Worm (Caenorhabditis elegans) whole organism, L2 larva: ENCODE measurements around the gene C52E4.12.

ENCODE experiments used
- C34F6.9 ChIP-seq: fragments of 150-350 bp; optimal IDR thresholded peaks from 2 replicates; lab custom pipeline; 2014; ENCODE audit warnings: missing biosample characterization, missing genetic modification characterization
- F13H6.1 ChIP-seq: sonication (generic microtip); optimal IDR thresholded peaks from 2 replicates; lab custom pipeline; 2016; ENCODE audit warnings: missing genetic modification characterization, missing compliant biosample characterization
- R02D3.7 ChIP-seq: fragments of 150-350 bp; optimal IDR thresholded peaks from 2 replicates; lab custom pipeline; 2014; ENCODE audit warnings: missing biosample characterization, missing genetic modification characterization
- Y55F3AM.14 ChIP-seq: fragments of 200-800 bp; sonication (Bioruptor generic); optimal IDR thresholded peaks from 2 replicates; lab custom pipeline; 2018; ENCODE audit warnings: mild to moderate bottlenecking, missing genetic modification characterization, missing compliant biosample characterization
- ZK546.5 ChIP-seq: sonication (generic microtip); optimal IDR thresholded peaks from 2 replicates; lab custom pipeline; 2017; ENCODE audit warnings: missing biosample characterization, missing genetic modification characterization
- alr-1 ChIP-seq: fragments of 150-350 bp; optimal IDR thresholded peaks from 2 replicates; lab custom pipeline; 2014; ENCODE audit warnings: missing biosample characterization, missing genetic modification characterization
- aly-2 ChIP-seq: fragments of 150-350 bp; optimal IDR thresholded peaks from 2 replicates; lab custom pipeline; 2014; ENCODE audit warnings: missing biosample characterization, missing genetic modification characterization
- ama-1 ChIP-seq: fragments of 150-350 bp; optimal IDR thresholded peaks from 2 replicates; lab custom pipeline; 2018; ENCODE audit warnings: inconsistent platforms
- blmp-1 ChIP-seq: sonication (generic microtip); optimal IDR thresholded peaks from 2 replicates; lab custom pipeline; 2017; ENCODE audit warnings: missing genetic modification characterization, mild to moderate bottlenecking, missing compliant biosample characterization, antibody characterized with exemption, moderate library complexity; ENCODE audit not compliant: insufficient read depth
- ceh-16 ChIP-seq: fragments of 150-350 bp; optimal IDR thresholded peaks from 2 replicates; lab custom pipeline; 2014; ENCODE audit warnings: missing biosample characterization, missing genetic modification characterization
- ceh-82 ChIP-seq: fragments of 150-350 bp; optimal IDR thresholded peaks from 2 replicates; lab custom pipeline; 2014; ENCODE audit warnings: missing biosample characterization, missing genetic modification characterization
- crh-2 ChIP-seq: sonication (generic microtip); optimal IDR thresholded peaks from 2 replicates; lab custom pipeline; 2017; ENCODE audit warnings: missing biosample characterization, missing genetic modification characterization
- dmd-4 ChIP-seq: sonication (generic microtip); optimal IDR thresholded peaks from 2 replicates; lab custom pipeline; 2017; ENCODE audit warnings: missing biosample characterization, missing genetic modification characterization
- egl-27 ChIP-seq: sonication (generic microtip); optimal IDR thresholded peaks from 3 replicates; lab custom pipeline; 2017; ENCODE audit warnings: missing biosample characterization, missing genetic modification reagents, missing genetic modification characterization
- elt-1 ChIP-seq: fragments of 150-350 bp; optimal IDR thresholded peaks from 2 replicates; lab custom pipeline; 2014; ENCODE audit warnings: missing biosample characterization, missing genetic modification characterization
- elt-3 ChIP-seq: sonication (generic microtip); optimal IDR thresholded peaks from 2 replicates; lab custom pipeline; 2017; ENCODE audit warnings: missing biosample characterization, missing genetic modification characterization
- fos-1 ChIP-seq: fragments of 150-350 bp; optimal IDR thresholded peaks from 2 replicates; lab custom pipeline; 2014; ENCODE audit warnings: missing biosample characterization, missing genetic modification characterization
- gmeb-1 ChIP-seq: fragments of 150-350 bp; optimal IDR thresholded peaks from 2 replicates; lab custom pipeline; 2014; ENCODE audit warnings: missing biosample characterization, missing genetic modification characterization
- lin-11 ChIP-seq: fragments of 150-350 bp; sonication (generic microtip); optimal IDR thresholded peaks from 2 replicates; lab custom pipeline; 2014; ENCODE audit warnings: missing biosample characterization, missing genetic modification characterization, inconsistent platforms, mixed read lengths
- lin-13 ChIP-seq: fragments of 150-350 bp; optimal IDR thresholded peaks from 2 replicates; lab custom pipeline; 2014; ENCODE audit warnings: missing biosample characterization, missing genetic modification reagents, missing genetic modification characterization
- lin-39 ChIP-seq: fragments of 150-350 bp; optimal IDR thresholded peaks from 2 replicates; lab custom pipeline; 2014; ENCODE audit warnings: missing biosample characterization, missing genetic modification reagents, missing genetic modification characterization
- lsy-2 ChIP-seq, 2 experiments: fragments of 150-350 bp in 1 of 2; sonication (generic microtip) in 1 of 2; optimal IDR thresholded peaks; 2 replicates each; lab custom pipeline; 2014 to 2017; ENCODE audit warnings: missing biosample characterization in 2 of 2, missing genetic modification characterization in 2 of 2
- mab-5 ChIP-seq: fragments of 150-350 bp; optimal IDR thresholded peaks from 2 replicates; lab custom pipeline; 2014; ENCODE audit warnings: missing biosample characterization, missing genetic modification characterization
- mbf-1 ChIP-seq: sonication (generic microtip); optimal IDR thresholded peaks from 2 replicates; lab custom pipeline; 2017; ENCODE audit warnings: missing biosample characterization, missing genetic modification characterization
- mdl-1 ChIP-seq, 2 experiments: fragments of 150-350 bp in 1 of 2; sonication (generic microtip) in 1 of 2; optimal IDR thresholded peaks; 2 replicates each; lab custom pipeline; 2017; ENCODE audit warnings: missing biosample characterization in 2 of 2, missing genetic modification characterization in 2 of 2
- nhr-11 ChIP-seq: fragments of 150-350 bp; optimal IDR thresholded peaks from 2 replicates; lab custom pipeline; 2014; ENCODE audit warnings: missing biosample characterization, missing genetic modification characterization
- nhr-12 ChIP-seq: fragments of 150-350 bp; optimal IDR thresholded peaks from 2 replicates; lab custom pipeline; 2014; ENCODE audit warnings: missing biosample characterization, missing genetic modification characterization
- nhr-129 ChIP-seq: fragments of 150-350 bp; optimal IDR thresholded peaks from 2 replicates; lab custom pipeline; 2014; ENCODE audit warnings: missing biosample characterization, missing genetic modification characterization
- nhr-21 ChIP-seq: fragments of 150-350 bp; optimal IDR thresholded peaks from 2 replicates; lab custom pipeline; 2014; ENCODE audit warnings: missing biosample characterization, missing genetic modification characterization
- nhr-23 ChIP-seq: fragments of 150-350 bp; optimal IDR thresholded peaks from 2 replicates; lab custom pipeline; 2014; ENCODE audit warnings: missing biosample characterization, missing genetic modification reagents, missing genetic modification characterization
- nhr-237 ChIP-seq: fragments of 150-350 bp; optimal IDR thresholded peaks from 2 replicates; lab custom pipeline; 2014; ENCODE audit warnings: missing biosample characterization, missing genetic modification characterization
- nhr-6 ChIP-seq: fragments of 150-350 bp; optimal IDR thresholded peaks from 2 replicates; lab custom pipeline; 2014; ENCODE audit warnings: missing biosample characterization, missing genetic modification characterization
- nhr-77 ChIP-seq: fragments of 150-350 bp; optimal IDR thresholded peaks from 2 replicates; lab custom pipeline; 2014; ENCODE audit warnings: missing biosample characterization, missing genetic modification characterization
- peb-1 ChIP-seq: fragments of 150-350 bp; optimal IDR thresholded peaks from 2 replicates; lab custom pipeline; 2014; ENCODE audit warnings: missing biosample characterization, missing genetic modification characterization
- skn-1 ChIP-seq: sonication (generic microtip); optimal IDR thresholded peaks from 2 replicates; lab custom pipeline; 2017; ENCODE audit warnings: missing biosample characterization, missing genetic modification characterization
- sma-3 ChIP-seq: sonication (generic microtip); optimal IDR thresholded peaks from 2 replicates; lab custom pipeline; 2016; ENCODE audit warnings: missing genetic modification reagents, missing genetic modification characterization, missing compliant biosample characterization
- sma-9 ChIP-seq, 2 experiments: fragments of 150-350 bp in 1 of 2; sonication (generic microtip) in 1 of 2; optimal IDR thresholded peaks; 2 replicates each; lab custom pipeline; 2014 to 2016; ENCODE audit warnings: missing genetic modification characterization in 2 of 2, mild to moderate bottlenecking in 1 of 2, missing biosample characterization in 1 of 2, missing compliant biosample characterization in 1 of 2, missing genetic modification reagents in 1 of 2, moderate library complexity in 1 of 2
- snpc-4 ChIP-seq: fragments of 150-350 bp; optimal IDR thresholded peaks from 2 replicates; lab custom pipeline; 2014; ENCODE audit warnings: missing biosample characterization, missing genetic modification characterization
- unc-39 ChIP-seq: fragments of 150-350 bp; optimal IDR thresholded peaks from 2 replicates; lab custom pipeline; 2014; ENCODE audit warnings: missing biosample characterization, missing genetic modification characterization
- unc-55 ChIP-seq: fragments of 150-350 bp; sonication (generic microtip); optimal IDR thresholded peaks from 3 replicates; lab custom pipeline; 2014; ENCODE audit warnings: missing biosample characterization, missing genetic modification reagents, missing genetic modification characterization
- unc-62 ChIP-seq: fragments of 150-350 bp; optimal IDR thresholded peaks from 2 replicates; lab custom pipeline; 2014; ENCODE audit warnings: missing biosample characterization, missing genetic modification reagents, missing genetic modification characterization
- zag-1 ChIP-seq: fragments of 150-350 bp; optimal IDR thresholded peaks from 2 replicates; lab custom pipeline; 2014; ENCODE audit warnings: missing biosample characterization, missing genetic modification characterization
- ztf-11 ChIP-seq: sonication (generic microtip); optimal IDR thresholded peaks from 2 replicates; lab custom pipeline; 2017; ENCODE audit warnings: missing biosample characterization, missing genetic modification characterization

C52E4.12 gene

ce11 chrV:11993706-11994345 is 2.1 kb upstream of the C52E4.12 start, which contains the start of the genes cyl-1 and C52E4.7 (continued):
- TF ChIP-seq Y55F3AM.14 (no peak), zag-1 (no peak), nhr-6 (tag; lab: Kevin White, UChicago) (no peak), elt-1 (tag; lab: Kevin White, UChicago) (no peak), mab-5 (tag; lab: Kevin White, UChicago) (no peak), ama-1 (lab: Kevin White, UChicago) (peak; percentile 16), dmd-4 (tag; lab: Kevin White, UChicago) (no peak), fos-1 (tag; lab: Kevin White, UChicago) (peak; percentile 39), ztf-11 (tag; lab: Kevin White, UChicago) (no peak), sma-9 (GFP tag; optimal IDR thresholded peaks at IDR 0.05; lab: Kevin White, UChicago) (peak; percentile 34), sma-9 (tag; optimal IDR thresholded peaks at IDR 0.05; lab: Kevin White, UChicago) (no peak), nhr-12 (no peak), ZK546.5 (tag; lab: Kevin White, UChicago) (no peak), ceh-82 (no peak)

DNA sequence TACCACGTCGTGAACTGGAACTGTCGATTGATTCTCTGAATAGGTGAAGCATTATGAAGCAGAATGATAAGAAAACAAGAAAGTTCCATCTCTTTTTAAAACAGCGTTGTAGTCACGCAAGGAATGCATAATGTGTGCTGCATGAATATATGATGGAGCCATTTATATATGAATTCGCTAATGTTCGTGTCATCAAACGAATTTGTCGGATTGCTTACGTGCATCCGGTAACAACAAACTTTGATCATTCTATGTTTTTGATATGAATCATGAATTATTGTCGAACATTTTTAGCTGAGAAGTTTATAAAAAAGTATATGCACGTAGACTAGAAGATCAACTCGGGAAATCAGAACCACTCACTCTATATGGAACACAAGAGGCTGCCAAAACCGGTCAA is 1.4 kb downstream of the C52E4.12 start:
- TF ChIP-seq sma-9 (GFP tag; optimal IDR thresholded peaks at IDR 0.05; lab: Kevin White, UChicago) (no peak), sma-9 (tag; optimal IDR thresholded peaks at IDR 0.05; lab: Kevin White, UChicago) (no peak), mdl-1 (tag; optimal IDR thresholded peaks at IDR 0.05; lab: Kevin White, UChicago) (no peak), nhr-12 (no peak), nhr-237 (tag; lab: Kevin White, UChicago) (no peak), blmp-1 (no peak), zag-1 (no peak), aly-2 (no peak), egl-27 (tag; lab: Kevin White, UChicago) (no peak), ztf-11 (tag; lab: Kevin White, UChicago) (no peak), lin-39 (tag; lab: Kevin White, UChicago) (no peak), crh-2 (tag; lab: Kevin White, UChicago) (no peak), F13H6.1 (tag; lab: Kevin White, UChicago) (no peak), nhr-6 (tag; lab: Kevin White, UChicago) (no peak), dmd-4 (tag; lab: Kevin White, UChicago) (no peak), mbf-1 (tag; lab: Kevin White, UChicago) (no peak), C34F6.9 (tag; lab: Kevin White, UChicago) (no peak), fos-1 (tag; lab: Kevin White, UChicago) (no peak)

DNA sequence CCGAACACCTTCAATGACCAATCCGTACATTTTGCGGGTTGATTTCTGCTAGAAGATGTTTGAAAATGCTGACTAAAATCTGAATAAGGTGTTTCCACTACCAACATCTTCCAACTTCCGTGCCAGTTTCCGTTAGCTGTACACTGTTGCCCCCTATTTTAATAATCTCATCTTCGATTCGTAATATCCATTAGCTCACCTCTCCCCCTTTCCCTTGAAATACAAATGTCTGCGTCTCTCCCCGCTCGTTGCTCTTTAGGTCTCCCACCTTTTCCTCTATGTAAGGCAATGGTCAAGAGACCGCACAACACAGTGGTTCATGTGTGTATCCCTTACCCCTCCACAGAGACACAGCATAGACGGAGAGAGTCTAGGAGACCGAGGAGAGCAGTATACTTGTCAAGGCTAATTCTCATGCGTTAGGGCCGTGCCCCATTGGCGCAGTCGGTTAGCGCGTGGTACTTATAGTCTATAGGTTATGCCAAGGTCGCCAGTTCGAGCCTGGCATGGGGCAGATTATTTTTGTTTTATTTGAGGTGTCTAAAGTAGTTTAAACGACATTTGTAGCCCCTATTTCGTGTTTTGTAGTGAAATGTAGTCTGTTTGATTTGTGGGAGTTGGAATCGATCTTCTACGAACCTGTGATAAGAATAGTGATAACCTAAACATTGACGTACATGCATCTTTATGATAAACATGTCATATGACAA is 5.9 kb downstream of the C52E4.12 start, which contains the start of gene gcy-33:
TSS of gene gcy-33 (minus strand) at position 51 of the 710 bp plus-strand sequence.
- TF ChIP-seq egl-27 (tag; lab: Kevin White, UChicago): peak; percentile 88
- TF ChIP-seq elt-1 (tag; lab: Kevin White, UChicago): no peak
- no peak for TF ChIP-seq nhr-12
- no peak for TF ChIP-seq skn-1 (tag; lab: Kevin White, UChicago)
- no peak for TF ChIP-seq nhr-237 (tag; lab: Kevin White, UChicago)
- peak; percentile 39 for TF ChIP-seq peb-1
- TF ChIP-seq mdl-1 (tag; optimal IDR thresholded peaks at IDR 0.05; lab: Kevin White, UChicago): peak; percentile 14 to 70
- peak; percentile 52 for TF ChIP-seq snpc-4 (tag; lab: Kevin White, UChicago)
- TF ChIP-seq zag-1: peak; percentile 5
- no peak for TF ChIP-seq nhr-23
- no peak for TF ChIP-seq ceh-82
- no peak for TF ChIP-seq blmp-1
- peak; percentile 85 for TF ChIP-seq crh-2 (tag; lab: Kevin White, UChicago)
- no peak for TF ChIP-seq unc-62 (GFP tag; lab: Kevin White, UChicago)
- TF ChIP-seq nhr-21 (tag; lab: Kevin White, UChicago): peak; percentile 84
- peak; percentile 87 for TF ChIP-seq sma-3 (GFP tag; lab: Kevin White, UChicago)
- TF ChIP-seq aly-2: no peak
- peak; percentile 39 for TF ChIP-seq ceh-16 (tag; lab: Kevin White, UChicago)
- no peak for TF ChIP-seq ama-1 (lab: Kevin White, UChicago)
- TF ChIP-seq lin-13 (GFP tag; lab: Kevin White, UChicago): peak; percentile 82
- no peak for TF ChIP-seq mbf-1 (tag; lab: Kevin White, UChicago)
- peak; percentile 55 for TF ChIP-seq mab-5 (tag; lab: Kevin White, UChicago)
- TF ChIP-seq alr-1 (tag; lab: Kevin White, UChicago): no peak
- TF ChIP-seq nhr-129 (tag; lab: Kevin White, UChicago): peak; percentile 93
- TF ChIP-seq lsy-2 (tag; optimal IDR thresholded peaks at IDR 0.05; lab: Kevin White, UChicago): peak; percentile 59 to 76
- TF ChIP-seq gmeb-1 (tag; lab: Kevin White, UChicago): peak; percentile 79
- peak; percentile 61 for TF ChIP-seq unc-55
- TF ChIP-seq unc-39: no peak
- peak; percentile 73 for TF ChIP-seq lin-11 (tag; lab: Kevin White, UChicago)
- TF ChIP-seq ZK546.5 (tag; lab: Kevin White, UChicago): no peak
- peak; percentile 79 for TF ChIP-seq F13H6.1 (tag; lab: Kevin White, UChicago)
- TF ChIP-seq R02D3.7 (tag; lab: Kevin White, UChicago): peak; percentile 1
- TF ChIP-seq nhr-77: peak; percentile 26
- TF ChIP-seq nhr-11 (tag; lab: Kevin White, UChicago): peak; percentile 74
- peak; percentile 65 for TF ChIP-seq Y55F3AM.14
- TF ChIP-seq elt-3 (tag; lab: Kevin White, UChicago): no peak
- TF ChIP-seq dmd-4 (tag; lab: Kevin White, UChicago): no peak
- TF ChIP-seq sma-9 (GFP tag; optimal IDR thresholded peaks at IDR 0.05; lab: Kevin White, UChicago): peak; percentile 84
- no peak for TF ChIP-seq sma-9 (tag; optimal IDR thresholded peaks at IDR 0.05; lab: Kevin White, UChicago)
- TF ChIP-seq fos-1 (tag; lab: Kevin White, UChicago): peak; percentile 69
